Worm (Caenorhabditis elegans): ENCODE measurements around the gene srm-2.

Gene srm-2

DNA sequence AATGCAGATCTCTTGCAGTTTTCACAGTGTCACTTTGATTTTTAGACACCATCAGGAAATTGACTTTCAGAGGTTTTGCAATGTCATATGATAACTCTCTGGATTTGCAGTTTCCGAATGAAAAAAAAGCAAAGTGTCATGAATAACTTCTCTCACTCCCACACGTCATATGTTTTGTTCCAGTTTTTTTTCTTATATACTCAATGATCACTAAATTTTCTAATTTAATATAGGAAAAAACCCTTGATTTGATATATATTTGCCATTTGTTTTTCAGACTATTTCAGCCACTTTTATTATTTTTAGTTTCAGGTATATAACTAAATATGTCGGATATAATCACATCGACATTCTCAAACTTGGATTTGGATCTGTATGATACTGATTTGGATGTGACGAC lies 29.0 kb downstream of the srm-2 start, which contains the start of gene C09B9.1 (continued):
- no peak for TF ChIP-seq unc-62 (GFP tag; optimal IDR thresholded peaks at IDR 0.05)

- peak; percentile 12 for TF ChIP-seq snpc-3.4 (tag; optimal IDR thresholded peaks at IDR 0.05)
- TF ChIP-seq lsl-1 (GFP tag; optimal IDR thresholded peaks at IDR 0.05), result peak; percentile 32
- peak; percentile 51; the same call in 1 of the 2 replicates for TF ChIP-seq ekl-4 (GFP tag; IDR thresholded peaks at IDR 0.05)
- peak; percentile 66 for TF ChIP-seq F23B12.7 (tag; optimal IDR thresholded peaks at IDR 0.05; ENCODE audit: insufficient read depth)
- peak; percentile 56; the same call in 1 of the 2 replicates for TF ChIP-seq ceh-100 (GFP tag; IDR thresholded peaks at IDR 0.05)
- TF ChIP-seq efl-1 (GFP tag; optimal IDR thresholded peaks at IDR 0.05), result no peak
- peak; percentile 93 for TF ChIP-seq ztf-25 (GFP tag; IDR thresholded peaks at IDR 0.05)
- no peak for TF ChIP-seq F57C9.4 (tag; optimal IDR thresholded peaks at IDR 0.05)
- peak; percentile 16 for TF ChIP-seq zim-3 (tag; optimal IDR thresholded peaks at IDR 0.05)
- TF ChIP-seq aptf-2 (GFP tag; conservative IDR thresholded peaks at IDR 0.05), result no peak
- TF ChIP-seq hmg-1.2 (GFP tag; IDR thresholded peaks at IDR 0.05), result peak; percentile 66; the same call in 1 of the 2 replicates
- TF ChIP-seq mel-28 (tag; optimal IDR thresholded peaks at IDR 0.05; ENCODE audit: borderline replicate concordance), result no peak
- 0 out of 2 replicates have a peak, but pooled peaks have one; percentile 60 for TF ChIP-seq nhr-120 (GFP tag; IDR thresholded peaks at IDR 0.05)
- TF ChIP-seq dox-1 (GFP tag; IDR thresholded peaks at IDR 0.05), result no peak; the same call in 1 of the 2 replicates
- peak; percentile 34 for TF ChIP-seq snpc-1.1 (tag; optimal IDR thresholded peaks at IDR 0.05; ENCODE audit: insufficient read depth)
- TF ChIP-seq ztf-6 (GFP tag; IDR thresholded peaks at IDR 0.05), result no peak
- no peak for TF ChIP-seq akir-1 (GFP tag; optimal IDR thresholded peaks at IDR 0.05)
- peak; percentile 49 for TF ChIP-seq T07F8.4 (tag; optimal IDR thresholded peaks at IDR 0.05)
- TF ChIP-seq bed-2 (GFP tag; IDR thresholded peaks at IDR 0.05), result 0 out of 2 replicates have a peak, but pooled peaks have one; percentile 22
- TF ChIP-seq snpc-4 (GFP tag; optimal IDR thresholded peaks at IDR 0.05), result peak; percentile 82
- TF ChIP-seq snpc-4 (tag; optimal IDR thresholded peaks at IDR 0.05), result peak; percentile 26 to 95 (median 92)
- peak; percentile 88 for TF ChIP-seq rpc-1 (optimal IDR thresholded peaks at IDR 0.05)
- TF ChIP-seq rpc-1 (tag; optimal IDR thresholded peaks at IDR 0.05), result peak; percentile 97
- TF ChIP-seq B0035.1 (tag; optimal IDR thresholded peaks at IDR 0.05), result no peak
- TF ChIP-seq F22D6.2 (tag; optimal IDR thresholded peaks at IDR 0.05), result no peak
- no peak for TF ChIP-seq let-526 (GFP tag; IDR thresholded peaks at IDR 0.05)
- no peak; the same call in 1 of the 2 replicates for TF ChIP-seq rcor-1 (GFP tag; IDR thresholded peaks at IDR 0.05)
- peak; percentile 99 for TF ChIP-seq tbp1 (GFP tag; optimal IDR thresholded peaks at IDR 0.05)
- no peak for TF ChIP-seq ets-4 (GFP tag; optimal IDR thresholded peaks at IDR 0.05)
- TF ChIP-seq madf-10 (tag; optimal IDR thresholded peaks at IDR 0.05), result peak; percentile 46
- no peak for TF ChIP-seq tlf-1 (GFP tag; optimal IDR thresholded peaks at IDR 0.05)
- TF ChIP-seq lsy-27 (tag; optimal IDR thresholded peaks at IDR 0.05; ENCODE audit: borderline replicate concordance, insufficient read depth), result no peak
- TF ChIP-seq ceh-58 (GFP tag; IDR thresholded peaks at IDR 0.05), result no peak
- TF ChIP-seq lir-1 (GFP tag; conservative IDR thresholded peaks at IDR 0.05), result no peak
- no peak for TF ChIP-seq B0336.3 (GFP tag; IDR thresholded peaks at IDR 0.05)
- TF ChIP-seq xnd-1 (tag; optimal IDR thresholded peaks at IDR 0.05), result no peak
- no peak for TF ChIP-seq egl-18 (GFP tag; IDR thresholded peaks at IDR 0.05)
- peak; percentile 82; the same call in 1 of the 2 replicates for TF ChIP-seq egl-44 (GFP tag; IDR thresholded peaks at IDR 0.05)
- no peak for TF ChIP-seq unc-62 (GFP tag; optimal IDR thresholded peaks at IDR 0.05)
- TF ChIP-seq atf-7 (tag; optimal IDR thresholded peaks at IDR 0.05), result no peak
- no peak for TF ChIP-seq ztf-22 (GFP tag; optimal IDR thresholded peaks at IDR 0.05)
- no peak for TF ChIP-seq fkh-3 (tag; optimal IDR thresholded peaks at IDR 0.05)
- peak; percentile 75; the same call in 1 of the 2 replicates for TF ChIP-seq D2030.7 (GFP tag; IDR thresholded peaks at IDR 0.05)
- peak; percentile 88 for TF ChIP-seq nhr-90 (tag; optimal IDR thresholded peaks at IDR 0.05)
- no peak for TF ChIP-seq nfya-1 (tag; optimal IDR thresholded peaks at IDR 0.05; ENCODE audit: borderline replicate concordance, insufficient read depth)
- TF ChIP-seq athp-1 (tag; optimal IDR thresholded peaks at IDR 0.05), result peak; percentile 63
These were observed 30.3 kb downstream of the srm-2 start for ce11 chrIV:5038744-5039143.

Measured in whole organism, young adult.